Fruit fly (Drosophila melanogaster): ENCODE results near the gene Dyro.

Gene Dyro

dm6 chr3L:11325671-11326306 is 30.1 kb upstream of the Dyro start (continued):
- TF ChIP-seq CG15696 (tag; optimal IDR thresholded peaks at IDR 0.05) (peak; percentile 80), dan (GFP tag; IDR thresholded peaks at IDR 0.05) (0 out of 2 replicates have a peak, but pooled peaks have one; percentile 44), CG1647 (GFP tag; optimal IDR thresholded peaks at IDR 0.05) (peak; percentile 74), HmgD (GFP tag; optimal IDR thresholded peaks at IDR 0.05) (peak; percentile 39), caup (GFP tag; optimal IDR thresholded peaks at IDR 0.05; ENCODE audit: severe bottlenecking) (peak; percentile 46), fd96Cb (tag; optimal IDR thresholded peaks at IDR 0.05) (peak; percentile 81), CG14050 (GFP tag; IDR thresholded peaks at IDR 0.05) (peak; percentile 61), dmrt99B (tag; optimal IDR thresholded peaks at IDR 0.05) (peak; percentile 86), klu (GFP tag; IDR thresholded peaks at IDR 0.05) (no peak), wdn (GFP tag; IDR thresholded peaks at IDR 0.05) (no peak), pnt (GFP tag; optimal IDR thresholded peaks at IDR 0.05) (peak; percentile 69), sd (tag; optimal IDR thresholded peaks at IDR 0.05) (no peak), CG31441 (GFP tag; IDR thresholded peaks at IDR 0.05) (peak; percentile 80), az2 (GFP tag; optimal IDR thresholded peaks at IDR 0.05) (peak; percentile 81), bab2 (GFP tag; optimal IDR thresholded peaks at IDR 0.05) (peak; percentile 80), PHDP (tag; optimal IDR thresholded peaks at IDR 0.05) (peak; percentile 79), CG18262 (tag; optimal IDR thresholded peaks at IDR 0.05) (peak; percentile 85), CG7839 (tag; optimal IDR thresholded peaks at IDR 0.05) (peak; percentile 82), CG17829 (tag; optimal IDR thresholded peaks at IDR 0.05) (peak; percentile 81), CG31388 (GFP tag; optimal IDR thresholded peaks at IDR 0.05) (peak; percentile 72), CG8765 (GFP tag; IDR thresholded peaks at IDR 0.05) (peak; percentile 85; the same call in 1 of the 2 replicates), CG8388 (GFP tag; optimal IDR thresholded peaks at IDR 0.05) (peak; percentile 77), Ptx1 (GFP tag; IDR thresholded peaks at IDR 0.05) (peak; percentile 73), vvl (GFP tag; IDR thresholded peaks at IDR 0.05) (peak; percentile 92), org-1 (GFP tag; optimal IDR thresholded peaks at IDR 0.05) (peak; percentile 43), eyg (GFP tag; optimal IDR thresholded peaks at IDR 0.05) (peak; percentile 47), NC2β (GFP tag; optimal IDR thresholded peaks at IDR 0.05) (peak; percentile 71), Opbp (GFP tag; IDR thresholded peaks at IDR 0.05; ENCODE audit: partially characterized antibody) (no peak), MTF-1 (GFP tag; optimal IDR thresholded peaks at IDR 0.05; ENCODE audit: borderline replicate concordance) (peak; percentile 25), Dref (GFP tag; IDR thresholded peaks at IDR 0.05) (no peak), CG7357 (GFP tag; IDR thresholded peaks at IDR 0.05) (peak; percentile 63; the same call in 1 of the 3 replicates), Asciz (GFP tag; optimal IDR thresholded peaks at IDR 0.05) (peak; percentile 72), esg (GFP tag; conservative IDR thresholded peaks at IDR 0.05) (no peak; the same call in 1 of the 2 replicates), disco-r (GFP tag; optimal IDR thresholded peaks at IDR 0.05) (peak; percentile 16), Hmx (GFP tag; optimal IDR thresholded peaks at IDR 0.05) (peak; percentile 6), CG9932 (GFP tag; IDR thresholded peaks at IDR 0.05) (0 out of 2 replicates have a peak, but pooled peaks have one; percentile 30), Sry-β (GFP tag; optimal IDR thresholded peaks at IDR 0.05) (no peak), tna (GFP tag; IDR thresholded peaks at IDR 0.05; ENCODE audit: partially characterized antibody) (no peak), CG4730 (GFP tag; IDR thresholded peaks at IDR 0.05) (peak; percentile 61), CG2199 (GFP tag; IDR thresholded peaks at IDR 0.05) (peak; percentile 83; the same call in 2 of the 3 replicates), CG12071 (GFP tag; optimal IDR thresholded peaks at IDR 0.05) (peak; percentile 60), CG11247 (GFP tag; IDR thresholded peaks at IDR 0.05) (peak; percentile 39; the same call in 1 of the 2 replicates), CG14710 (tag; optimal IDR thresholded peaks at IDR 0.05) (peak; percentile 78), CG10462 (GFP tag; optimal IDR thresholded peaks at IDR 0.05) (peak; percentile 55), dysf (GFP tag; IDR thresholded peaks at IDR 0.05) (peak; percentile 79), dimm (GFP tag; IDR thresholded peaks at IDR 0.05) (peak; percentile 54), CG32767 (GFP tag; IDR thresholded peaks at IDR 0.05) (peak; percentile 73; the same call in 1 of the 2 replicates), Nf-YB (GFP tag; optimal IDR thresholded peaks at IDR 0.05) (peak; percentile 48), tll (GFP tag; optimal IDR thresholded peaks at IDR 0.05) (no peak)

Measured in whole organism, embryonic.